Fruit fly (Drosophila melanogaster) whole organism, wandering third instar larva: ENCODE data around the gene Trax.

ENCODE experiments used
- Abd-B ChIP-seq: fragments of >200 bp; optimal IDR thresholded peaks from 2 replicates; lab custom pipeline; 2017; ENCODE audit warnings: missing biosample characterization, missing genetic modification characterization
- CG32264 ChIP-seq: fragments of 200-800 bp; sonication (Bioruptor generic); optimal IDR thresholded peaks from 2 replicates; lab custom pipeline; 2016; ENCODE audit warnings: missing biosample characterization, missing genetic modification characterization
- CG9705 ChIP-seq: fragments of 200-800 bp; sonication (Bioruptor generic); optimal IDR thresholded peaks from 2 replicates; lab custom pipeline; 2018; ENCODE audit warnings: missing biosample characterization, mild to moderate bottlenecking, missing genetic modification characterization
- CrebA ChIP-seq: fragments of 200-800 bp; sonication (Bioruptor generic); optimal IDR thresholded peaks from 2 replicates; lab custom pipeline; 2016; ENCODE audit warnings: missing biosample characterization, mild to moderate bottlenecking, missing genetic modification characterization, borderline replicate concordance
- Dfd ChIP-seq: fragments of >200 bp; optimal IDR thresholded peaks from 2 replicates; lab custom pipeline; 2017; ENCODE audit warnings: missing biosample characterization, missing genetic modification characterization
- Dif ChIP-seq: fragments of 200-275, 200-300 bp; sonication (Bioruptor generic); optimal IDR thresholded peaks from 2 replicates; lab custom pipeline; 2018; ENCODE audit warnings: missing biosample characterization, missing genetic modification characterization; ENCODE audit not compliant: partially characterized antibody
- GATAd ChIP-seq: sonication (Bioruptor generic); optimal IDR thresholded peaks from 2 replicates; lab custom pipeline; 2016; ENCODE audit warnings: missing biosample characterization, missing genetic modification characterization
- HLH106 ChIP-seq: fragments of 200-800 bp; optimal IDR thresholded peaks from 3 replicates; lab custom pipeline; 2019; ENCODE audit warnings: missing biosample characterization, mild to moderate bottlenecking, missing genetic modification characterization, moderate library complexity
- Hnf4 ChIP-seq: fragments of 200-800 bp; sonication (Bioruptor generic); optimal IDR thresholded peaks from 2 replicates; lab custom pipeline; 2016; ENCODE audit warnings: missing biosample characterization, mild to moderate bottlenecking, missing genetic modification characterization
- Hr78 ChIP-seq: fragments of >200 bp; optimal IDR thresholded peaks from 2 replicates; lab custom pipeline; 2017; ENCODE audit warnings: missing biosample characterization, missing genetic modification characterization
- Hr83 ChIP-seq: fragments of 200-300 bp; sonication (Bioruptor generic); optimal IDR thresholded peaks from 2 replicates; lab custom pipeline; 2016; ENCODE audit warnings: missing biosample characterization, mild to moderate bottlenecking, missing genetic modification characterization, moderate library complexity; ENCODE audit not compliant: poor library complexity, severe bottlenecking
- Jra ChIP-seq: sonication (Bioruptor generic); optimal IDR thresholded peaks from 2 replicates; lab custom pipeline; 2016; ENCODE audit warnings: missing biosample characterization, missing genetic modification characterization
- Mio ChIP-seq: sonication (Bioruptor generic); optimal IDR thresholded peaks from 2 replicates; lab custom pipeline; 2016; ENCODE audit warnings: missing biosample characterization, missing genetic modification characterization
- Myc ChIP-seq: fragments of >200 bp; optimal IDR thresholded peaks from 2 replicates; lab custom pipeline; 2017
- N ChIP-seq: fragments of >200 bp; optimal IDR thresholded peaks from 2 replicates; lab custom pipeline; 2018; ENCODE audit warnings: missing biosample characterization, missing external identifiers, missing genetic modification characterization
- OdsH ChIP-seq: fragments of 200-800 bp; sonication (Bioruptor generic); optimal IDR thresholded peaks from 2 replicates; lab custom pipeline; 2016; ENCODE audit warnings: missing biosample characterization, mild to moderate bottlenecking, missing genetic modification characterization
- Rel ChIP-seq, 2 experiments: fragments of 200-800 bp; sonication (Bioruptor generic) in 1 of 2; optimal IDR thresholded peaks; 2 replicates in 1 of 2; 3 replicates in 1 of 2; lab custom pipeline; 2016 to 2019; ENCODE audit warnings: mild to moderate bottlenecking in 2 of 2, missing biosample characterization in 2 of 2, missing genetic modification characterization in 2 of 2, moderate library complexity in 1 of 2
- Sp1 ChIP-seq: fragments of 200-800 bp; sonication (Bioruptor generic); optimal IDR thresholded peaks from 3 replicates; lab custom pipeline; 2019; ENCODE audit warnings: missing biosample characterization, mild to moderate bottlenecking, missing genetic modification characterization, moderate library complexity
- Vsx2 ChIP-seq: fragments of 200-300, 225-300 bp; sonication (Bioruptor generic); optimal IDR thresholded peaks from 2 replicates; lab custom pipeline; 2018; ENCODE audit warnings: missing biosample characterization, missing genetic modification characterization; ENCODE audit not compliant: partially characterized antibody
- br ChIP-seq: fragments of 200-800 bp; sonication (Bioruptor generic); optimal IDR thresholded peaks from 2 replicates; lab custom pipeline; 2016; ENCODE audit warnings: missing biosample characterization, missing genetic modification characterization
- brk ChIP-seq: fragments of 200-800 bp; sonication (Bioruptor generic); optimal IDR thresholded peaks from 2 replicates; lab custom pipeline; 2016; ENCODE audit warnings: missing biosample characterization, mild to moderate bottlenecking, missing genetic modification characterization
- dl ChIP-seq, 2 experiments: fragments of 175-275, 200-275 bp in 1 of 2; fragments of 200-275 bp in 1 of 2; sonication (Bioruptor generic); optimal IDR thresholded peaks; lab custom pipeline; 2018; ENCODE audit warnings: mild to moderate bottlenecking in 2 of 2, missing biosample characterization in 2 of 2, missing genetic modification characterization in 2 of 2, moderate library complexity in 2 of 2; ENCODE audit not compliant: partially characterized antibody in 2 of 2, insufficient read depth in 1 of 2
- dmrt93B ChIP-seq: fragments of 200-800 bp; sonication (Bioruptor generic); optimal IDR thresholded peaks from 2 replicates; lab custom pipeline; 2018; ENCODE audit warnings: missing biosample characterization, mild to moderate bottlenecking, missing genetic modification characterization
- dsf ChIP-seq: sonication (Bioruptor generic); optimal IDR thresholded peaks from 2 replicates; lab custom pipeline; 2016; ENCODE audit warnings: missing biosample characterization, missing genetic modification characterization, borderline replicate concordance
- ey ChIP-seq: fragments of 200-800 bp; sonication (Bioruptor generic); optimal IDR thresholded peaks from 2 replicates; lab custom pipeline; 2016; ENCODE audit warnings: missing biosample characterization, missing genetic modification characterization
- foxo ChIP-seq, 2 experiments: fragments of 200-800 bp; sonication (Bioruptor generic); optimal IDR thresholded peaks; 2 replicates in 1 of 2; 3 replicates in 1 of 2; lab custom pipeline; 2016 to 2017; ENCODE audit warnings: missing biosample characterization in 2 of 2, missing genetic modification characterization in 2 of 2
- fru ChIP-seq: fragments of 200-800 bp; sonication (Bioruptor generic); optimal IDR thresholded peaks from 3 replicates; lab custom pipeline; 2016; ENCODE audit warnings: missing biosample characterization, mild to moderate bottlenecking, missing genetic modification characterization
- h ChIP-seq: fragments of 200-800 bp; sonication (Bioruptor generic); optimal IDR thresholded peaks from 3 replicates; lab custom pipeline; 2016; ENCODE audit warnings: missing biosample characterization, mild to moderate bottlenecking, missing genetic modification characterization
- jim ChIP-seq: fragments of 175-275, 200-325 bp; sonication (Bioruptor generic); optimal IDR thresholded peaks from 2 replicates; lab custom pipeline; 2016; ENCODE audit warnings: missing biosample characterization, mild to moderate bottlenecking, missing genetic modification characterization
- lola ChIP-seq: fragments of >200 bp; optimal IDR thresholded peaks from 2 replicates; lab custom pipeline; 2017; ENCODE audit warnings: missing biosample characterization, missing genetic modification characterization
- pan ChIP-seq: fragments of >200 bp; optimal IDR thresholded peaks from 2 replicates; lab custom pipeline; 2017
- psq ChIP-seq: fragments of 200-800 bp; sonication (Bioruptor generic); optimal IDR thresholded peaks from 3 replicates; lab custom pipeline; 2017; ENCODE audit warnings: missing biosample characterization, mild to moderate bottlenecking, missing genetic modification characterization, moderate library complexity
- rgr ChIP-seq: fragments of 200-800 bp; sonication (Bioruptor generic); optimal IDR thresholded peaks from 3 replicates; lab custom pipeline; 2016; ENCODE audit warnings: missing biosample characterization, mild to moderate bottlenecking, missing genetic modification characterization
- sage ChIP-seq: fragments of 200-800 bp; sonication (Bioruptor generic); optimal IDR thresholded peaks from 2 replicates; lab custom pipeline; 2016; ENCODE audit warnings: missing biosample characterization, mild to moderate bottlenecking, missing genetic modification characterization
- sv ChIP-seq: fragments of 200-800 bp; sonication (Bioruptor generic); optimal IDR thresholded peaks from 3 replicates; lab custom pipeline; 2016; ENCODE audit warnings: missing biosample characterization, missing genetic modification characterization
- tai ChIP-seq: sonication (Bioruptor generic); optimal IDR thresholded peaks from 2 replicates; lab custom pipeline; 2016; ENCODE audit warnings: missing biosample characterization, missing genetic modification characterization
- usp ChIP-seq: fragments of >200 bp; optimal IDR thresholded peaks from 2 replicates; lab custom pipeline; 2017; ENCODE audit warnings: missing biosample characterization, missing genetic modification characterization
- woc ChIP-seq: sonication (Bioruptor generic); optimal IDR thresholded peaks from 2 replicates; lab custom pipeline; 2016; ENCODE audit warnings: missing biosample characterization, mild to moderate bottlenecking, missing genetic modification characterization

The Trax gene

dm6 chr3R:15350993-15351426 lies 10.5 kb upstream of the Trax start, which contains the start of the genes Trs33 and Tmtc4:
Trs33 (minus strand) TSS chr3R:15350995.
Tmtc4 (plus strand) TSS chr3R:15351225.
- TF ChIP-seq usp (GFP tag; lab: Kevin White, UChicago): no peak
- no peak for TF ChIP-seq Mio (GFP tag; lab: Kevin White, UChicago)
- TF ChIP-seq pan: no peak
- TF ChIP-seq fru (GFP tag; lab: Kevin White, UChicago): no peak
- TF ChIP-seq Rel (GFP tag; optimal IDR thresholded peaks at IDR 0.05; lab: Kevin White, UChicago): no peak
- TF ChIP-seq Rel (tag; optimal IDR thresholded peaks at IDR 0.05; lab: Kevin White, UChicago): peak; percentile 51
- peak; percentile 71 for TF ChIP-seq woc (GFP tag; lab: Kevin White, UChicago)
- no peak for TF ChIP-seq Dif (GFP tag; lab: Kevin White, UChicago)
- no peak for TF ChIP-seq dsf (GFP tag; lab: Kevin White, UChicago)
- TF ChIP-seq lola (GFP tag; lab: Kevin White, UChicago): no peak
- peak; percentile 56 for TF ChIP-seq CG9705 (GFP tag; lab: Kevin White, UChicago)
- TF ChIP-seq brk (GFP tag; lab: Kevin White, UChicago): no peak
- peak; percentile 51 for TF ChIP-seq psq (GFP tag; lab: Kevin White, UChicago)
- no peak for TF ChIP-seq ey (GFP tag; lab: Kevin White, UChicago)
- no peak for TF ChIP-seq Hr78 (GFP tag; lab: Kevin White, UChicago)
- no peak for TF ChIP-seq Dfd (GFP tag; lab: Kevin White, UChicago)
- no peak for TF ChIP-seq GATAd (GFP tag; lab: Kevin White, UChicago)
- no peak for TF ChIP-seq tai (GFP tag; lab: Kevin White, UChicago)
- TF ChIP-seq Abd-B: no peak
- TF ChIP-seq OdsH: peak; percentile 11
- TF ChIP-seq h (GFP tag; lab: Kevin White, UChicago): peak; percentile 49
- no peak for TF ChIP-seq br (GFP tag; lab: Kevin White, UChicago)
- peak; percentile 70 for TF ChIP-seq rgr
- TF ChIP-seq N: no peak
- TF ChIP-seq sv (GFP tag; lab: Kevin White, UChicago): no peak
- TF ChIP-seq Sp1: peak; percentile 29
- no peak for TF ChIP-seq Vsx2 (GFP tag; lab: Kevin White, UChicago)
- no peak for TF ChIP-seq dmrt93B (GFP tag; lab: Kevin White, UChicago)
- peak; percentile 87 for TF ChIP-seq Myc (lab: Kevin White, UChicago)
- no peak for TF ChIP-seq CG32264 (GFP tag; lab: Kevin White, UChicago)
- no peak for TF ChIP-seq sage (GFP tag; lab: Kevin White, UChicago)
- no peak for TF ChIP-seq jim
- no peak for TF ChIP-seq dl (GFP tag; optimal IDR thresholded peaks at IDR 0.05; lab: Kevin White, UChicago; ENCODE audit: insufficient read depth in 1 of 2, partially characterized antibody in 2 of 2)
- TF ChIP-seq Hr83 (GFP tag; lab: Kevin White, UChicago): peak; percentile 23
- peak in 1 of 2 experiments; percentile 66 for TF ChIP-seq foxo (GFP tag; optimal IDR thresholded peaks at IDR 0.05; lab: Kevin White, UChicago)
- no peak for TF ChIP-seq Jra
- TF ChIP-seq Hnf4 (GFP tag; lab: Kevin White, UChicago): no peak
- TF ChIP-seq HLH106 (tag; lab: Kevin White, UChicago): peak; percentile 67
- no peak for TF ChIP-seq CrebA (GFP tag; lab: Kevin White, UChicago)

- no peak for TF ChIP-seq jim
- TF ChIP-seq CG9705 (GFP tag; lab: Kevin White, UChicago): no peak
- TF ChIP-seq Rel (GFP tag; optimal IDR thresholded peaks at IDR 0.05; lab: Kevin White, UChicago): no peak
- no peak for TF ChIP-seq Rel (tag; optimal IDR thresholded peaks at IDR 0.05; lab: Kevin White, UChicago)
- no peak for TF ChIP-seq HLH106 (tag; lab: Kevin White, UChicago)
- TF ChIP-seq sv (GFP tag; lab: Kevin White, UChicago): no peak
- TF ChIP-seq sage (GFP tag; lab: Kevin White, UChicago): no peak
- TF ChIP-seq lola (GFP tag; lab: Kevin White, UChicago): no peak
- TF ChIP-seq pan: no peak
- TF ChIP-seq OdsH: no peak
- TF ChIP-seq ey (GFP tag; lab: Kevin White, UChicago): no peak
- no peak for TF ChIP-seq N
- TF ChIP-seq Hnf4 (GFP tag; lab: Kevin White, UChicago): no peak
- no peak for TF ChIP-seq rgr
- TF ChIP-seq psq (GFP tag; lab: Kevin White, UChicago): no peak
- TF ChIP-seq foxo (GFP tag; optimal IDR thresholded peaks at IDR 0.05; lab: Kevin White, UChicago): no peak
- TF ChIP-seq Jra: no peak
Measured at dm6 chr3R:15354019-15354418, 7.5 kb upstream of the Trax start.
